Worm (Caenorhabditis elegans) whole organism, late embryonic: ENCODE data around the gene rsd-3.

Experiments
- C08G9.2 ChIP-seq: sonication (generic microtip); optimal IDR thresholded peaks from 2 replicates; lab custom pipeline; 2016; ENCODE audit warnings: mild to moderate bottlenecking, missing genetic modification characterization, moderate library complexity, missing compliant biosample characterization
- C38D4.7 ChIP-seq: fragments of 200-800 bp; sonication (Bioruptor generic); optimal IDR thresholded peaks from 2 replicates; lab custom pipeline; 2018; ENCODE audit warnings: mild to moderate bottlenecking, missing genetic modification characterization, moderate library complexity, missing compliant biosample characterization
- F13H6.1 ChIP-seq: sonication (generic microtip); optimal IDR thresholded peaks from 2 replicates; lab custom pipeline; 2016; ENCODE audit warnings: missing genetic modification characterization, missing compliant biosample characterization
- K02D7.2 ChIP-seq: sonication (generic microtip); optimal IDR thresholded peaks from 2 replicates; lab custom pipeline; 2017; ENCODE audit warnings: mild to moderate bottlenecking, missing genetic modification characterization, missing compliant biosample characterization
- ahr-1 ChIP-seq: sonication (generic microtip); optimal IDR thresholded peaks from 2 replicates; lab custom pipeline; 2016; ENCODE audit warnings: missing genetic modification characterization, missing compliant biosample characterization
- ama-1 ChIP-seq: fragments of 150-350 bp; optimal IDR thresholded peaks from 2 replicates; lab custom pipeline; 2014
- ceh-2 ChIP-seq: sonication (generic microtip); optimal IDR thresholded peaks from 2 replicates; lab custom pipeline; 2016; ENCODE audit warnings: missing genotype, missing genetic modification characterization, missing compliant biosample characterization
- ceh-22 ChIP-seq: sonication (generic microtip); optimal IDR thresholded peaks from 2 replicates; lab custom pipeline; 2017; ENCODE audit warnings: missing biosample characterization, missing genetic modification characterization
- ceh-24 ChIP-seq: sonication (generic microtip); optimal IDR thresholded peaks from 2 replicates; lab custom pipeline; 2016; ENCODE audit warnings: mild to moderate bottlenecking, missing genetic modification characterization, missing compliant biosample characterization
- ceh-30 ChIP-seq: fragments of 150-350 bp; optimal IDR thresholded peaks from 2 replicates; lab custom pipeline; 2014; ENCODE audit warnings: missing biosample characterization, missing genetic modification characterization
- ceh-31 ChIP-seq: sonication (generic microtip); optimal IDR thresholded peaks from 2 replicates; lab custom pipeline; 2016; ENCODE audit warnings: missing genetic modification characterization, missing compliant biosample characterization
- ceh-34 ChIP-seq: sonication (generic microtip); optimal IDR thresholded peaks from 2 replicates; lab custom pipeline; 2016; ENCODE audit warnings: mild to moderate bottlenecking, missing genetic modification characterization, missing compliant biosample characterization
- ceh-9 ChIP-seq: sonication (generic microtip); optimal IDR thresholded peaks from 2 replicates; lab custom pipeline; 2016; ENCODE audit warnings: mild to moderate bottlenecking, missing genetic modification characterization, inconsistent platforms, missing compliant biosample characterization
- che-1 ChIP-seq: sonication (generic microtip); optimal IDR thresholded peaks from 2 replicates; lab custom pipeline; 2016; ENCODE audit warnings: mild to moderate bottlenecking, missing genetic modification characterization, missing compliant biosample characterization
- dve-1 ChIP-seq: sonication (generic microtip); optimal IDR thresholded peaks from 2 replicates; lab custom pipeline; 2017; ENCODE audit warnings: antibody characterized with exemption, mild to moderate bottlenecking, missing genetic modification characterization, missing compliant biosample characterization
- elt-2 ChIP-seq: sonication (generic microtip); optimal IDR thresholded peaks from 2 replicates; lab custom pipeline; 2016; ENCODE audit warnings: missing genetic modification reagents, missing genetic modification characterization, missing compliant biosample characterization
- elt-4 ChIP-seq: sonication (generic microtip); optimal IDR thresholded peaks from 2 replicates; lab custom pipeline; 2016; ENCODE audit warnings: missing genetic modification characterization, missing compliant biosample characterization
- eyg-1 ChIP-seq: sonication (generic microtip); optimal IDR thresholded peaks from 2 replicates; lab custom pipeline; 2016; ENCODE audit warnings: missing genotype, missing genetic modification characterization, missing compliant biosample characterization
- fax-1 ChIP-seq: sonication (generic microtip); optimal IDR thresholded peaks from 2 replicates; lab custom pipeline; 2016; ENCODE audit warnings: missing genotype, missing genetic modification characterization, missing compliant biosample characterization
- fkh-10 ChIP-seq: fragments of 150-350 bp; optimal IDR thresholded peaks from 2 replicates; lab custom pipeline; 2014; ENCODE audit warnings: missing biosample characterization, missing genetic modification reagents, missing genetic modification characterization
- fkh-6 ChIP-seq: sonication (generic microtip); optimal IDR thresholded peaks from 2 replicates; lab custom pipeline; 2016; ENCODE audit warnings: missing genetic modification characterization, missing compliant biosample characterization
- gmeb-2 ChIP-seq: sonication (generic microtip); optimal IDR thresholded peaks from 2 replicates; lab custom pipeline; 2016; ENCODE audit warnings: missing genetic modification characterization, inconsistent platforms, missing compliant biosample characterization
- hlh-15 ChIP-seq: sonication (generic microtip); optimal IDR thresholded peaks from 2 replicates; lab custom pipeline; 2016; ENCODE audit warnings: missing genetic modification characterization, missing compliant biosample characterization
- hlh-6 ChIP-seq: sonication (generic microtip); optimal IDR thresholded peaks from 2 replicates; lab custom pipeline; 2016; ENCODE audit warnings: missing genotype, missing genetic modification characterization, missing compliant biosample characterization
- nhr-11 ChIP-seq: fragments of 150-350 bp; optimal IDR thresholded peaks from 2 replicates; lab custom pipeline; 2014; ENCODE audit warnings: missing biosample characterization, missing genetic modification characterization
- nhr-232 ChIP-seq: sonication (generic microtip); optimal IDR thresholded peaks from 2 replicates; lab custom pipeline; 2016; ENCODE audit warnings: missing genetic modification characterization, missing compliant biosample characterization
- npax-4 ChIP-seq: sonication (generic microtip); optimal IDR thresholded peaks from 2 replicates; lab custom pipeline; 2016; ENCODE audit warnings: missing genetic modification characterization, missing compliant biosample characterization
- odd-2 ChIP-seq: sonication (generic microtip); optimal IDR thresholded peaks from 2 replicates; lab custom pipeline; 2017; ENCODE audit warnings: antibody characterized with exemption, mild to moderate bottlenecking, missing genetic modification characterization, missing compliant biosample characterization
- pag-3 ChIP-seq: sonication (generic microtip); optimal IDR thresholded peaks from 2 replicates; lab custom pipeline; 2016; ENCODE audit warnings: missing compliant biosample characterization, missing genetic modification characterization, borderline replicate concordance
- pax-1 ChIP-seq: fragments of 150-350 bp; optimal IDR thresholded peaks from 2 replicates; lab custom pipeline; 2014; ENCODE audit warnings: missing biosample characterization, missing genetic modification characterization
- pha-4 ChIP-seq: fragments of 150-350 bp; optimal IDR thresholded peaks from 2 replicates; lab custom pipeline; 2018; ENCODE audit warnings: missing biosample characterization, missing genetic modification reagents, missing genetic modification characterization
- pqm-1 ChIP-seq: sonication (generic microtip); optimal IDR thresholded peaks from 2 replicates; lab custom pipeline; 2016; ENCODE audit warnings: missing genetic modification characterization, missing compliant biosample characterization
- ref-2 ChIP-seq: sonication (generic microtip); optimal IDR thresholded peaks from 2 replicates; lab custom pipeline; 2016; ENCODE audit warnings: missing genetic modification characterization, missing compliant biosample characterization
- sdc-2 ChIP-seq: sonication (generic microtip); optimal IDR thresholded peaks from 2 replicates; lab custom pipeline; 2016; ENCODE audit warnings: missing genotype, missing genetic modification characterization, missing compliant biosample characterization
- sox-2 ChIP-seq: fragments of 200-800 bp; sonication (Bioruptor generic); IDR thresholded peaks from 2 replicates; pipeline ENCODE4 v1.3.6; 2022; ENCODE audit warnings: missing genetic modification reagents, missing genetic modification characterization, missing compliant biosample characterization
- sox-4 ChIP-seq: sonication (generic microtip); optimal IDR thresholded peaks from 2 replicates; lab custom pipeline; 2017; ENCODE audit warnings: mild to moderate bottlenecking, missing genetic modification characterization, inconsistent platforms, missing compliant biosample characterization
- syd-9 ChIP-seq: sonication (generic microtip); optimal IDR thresholded peaks from 2 replicates; lab custom pipeline; 2016; ENCODE audit warnings: mild to moderate bottlenecking, missing genetic modification characterization, moderate library complexity, missing compliant biosample characterization
- tbx-7 ChIP-seq: sonication (generic microtip); optimal IDR thresholded peaks from 2 replicates; lab custom pipeline; 2016; ENCODE audit warnings: missing genotype, missing genetic modification characterization, missing compliant biosample characterization
- ttx-3 ChIP-seq: sonication (generic microtip); optimal IDR thresholded peaks from 2 replicates; lab custom pipeline; 2016; ENCODE audit warnings: missing genetic modification reagents, missing genetic modification characterization, missing compliant biosample characterization
- unc-3 ChIP-seq, 2 experiments: fragments of 200-800 bp in 1 of 2; sonication (Bioruptor generic) in 1 of 2; sonication (generic microtip) in 1 of 2; conservative IDR thresholded peaks in 1 of 2; optimal IDR thresholded peaks in 1 of 2; 2 replicates each; pipeline versions ENCODE4 v1.3.6 to Lab custom; 2016 to 2022; ENCODE audit warnings: missing compliant biosample characterization in 2 of 2, missing genetic modification characterization in 2 of 2, missing genetic modification reagents in 1 of 2
- unc-42 ChIP-seq: sonication (generic microtip); optimal IDR thresholded peaks from 2 replicates; lab custom pipeline; 2016; ENCODE audit warnings: missing genotype, missing genetic modification characterization, missing compliant biosample characterization
- ztf-16 ChIP-seq: sonication (generic microtip); optimal IDR thresholded peaks from 2 replicates; lab custom pipeline; 2017; ENCODE audit warnings: missing genetic modification characterization, missing compliant biosample characterization

rsd-3 gene

DNA sequence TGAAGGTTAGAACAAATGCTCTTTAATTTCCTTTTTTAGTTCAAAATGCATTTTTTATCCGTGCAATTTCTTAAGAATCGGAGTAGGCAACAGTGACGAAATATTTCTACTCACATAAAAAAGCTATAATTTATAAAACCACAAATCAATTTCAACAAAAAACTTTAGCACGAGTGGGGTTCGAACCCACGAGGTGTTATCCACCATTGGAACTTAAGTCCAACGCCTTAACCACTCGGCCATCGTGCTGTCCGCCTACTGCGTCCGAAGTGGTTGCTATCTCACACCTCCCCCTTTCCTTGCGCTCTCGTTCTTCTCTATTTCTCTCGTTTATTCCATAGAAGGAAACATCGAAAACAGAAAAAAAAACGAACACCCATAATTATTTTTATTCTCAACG lies 40.6 kb upstream of the rsd-3 start (continued):
- TF ChIP-seq hlh-15 (tag; lab: Kevin White, UChicago) (peak; percentile 55), C38D4.7 (peak; percentile 76), fkh-10 (GFP tag; lab: Kevin White, UChicago) (no peak), sox-2 (GFP tag; lab: Robert Waterston, UW) (peak; percentile 54; the same call in 1 of the 2 replicates), gmeb-2 (tag; lab: Kevin White, UChicago) (peak; percentile 70), ztf-16 (peak; percentile 75), pha-4 (tag; lab: Kevin White, UChicago) (no peak), sox-4 (tag; lab: Kevin White, UChicago) (peak; percentile 74), tbx-7 (tag; lab: Kevin White, UChicago) (peak; percentile 23), unc-42 (peak; percentile 53), ceh-9 (tag; lab: Kevin White, UChicago) (peak; percentile 31), pax-1 (no peak), pag-3 (tag; lab: Kevin White, UChicago) (no peak), C08G9.2 (peak; percentile 74), K02D7.2 (tag; lab: Kevin White, UChicago) (peak; percentile 80), dve-1 (tag; lab: Kevin White, UChicago) (peak; percentile 44), ceh-24 (tag; lab: Kevin White, UChicago) (peak; percentile 36), nhr-11 (no peak), fkh-6 (tag; lab: Kevin White, UChicago) (peak; percentile 78), ceh-2 (tag; lab: Kevin White, UChicago) (peak; percentile 73), ceh-22 (tag; lab: Kevin White, UChicago) (no peak), unc-3 (GFP tag; conservative IDR thresholded peaks at IDR 0.05; lab: Robert Waterston, UW) (peak; percentile 82), unc-3 (tag; optimal IDR thresholded peaks at IDR 0.05; lab: Kevin White, UChicago) (peak; percentile 70), ceh-34 (tag; lab: Kevin White, UChicago) (peak; percentile 80), fax-1 (tag; lab: Kevin White, UChicago) (peak; percentile 69), sdc-2 (peak; percentile 84), odd-2 (tag; lab: Kevin White, UChicago) (peak; percentile 36), ref-2 (peak; percentile 67), hlh-6 (tag; lab: Kevin White, UChicago) (peak; percentile 87), ceh-30 (no peak), pqm-1 (tag; lab: Kevin White, UChicago) (no peak), ahr-1 (peak; percentile 49), nhr-232 (peak; percentile 67), che-1 (peak; percentile 82), ceh-31 (tag; lab: Kevin White, UChicago) (peak; percentile 72), elt-4 (no peak), syd-9 (tag; lab: Kevin White, UChicago) (peak; percentile 79)

ce11 chrX:11758809-11759208 lies 39.5 kb upstream of the rsd-3 start, which contains the start of gene lact-7:
Gene lact-7 (plus strand): TSS chrX:11759109.
- TF ChIP-seq pha-4 (tag; lab: Kevin White, UChicago) (no peak), elt-2 (tag; lab: Kevin White, UChicago) (no peak), ttx-3 (no peak), ama-1 (no peak), eyg-1 (no peak), elt-4 (no peak), ceh-9 (tag; lab: Kevin White, UChicago) (no peak), hlh-15 (tag; lab: Kevin White, UChicago) (no peak), F13H6.1 (tag; lab: Kevin White, UChicago) (no peak), ceh-22 (tag; lab: Kevin White, UChicago) (no peak), npax-4 (tag; lab: Kevin White, UChicago) (no peak)
